Worm (Caenorhabditis elegans) whole organism, young adult: ENCODE results near the gene F09E10.7.

ENCODE experiments used
- C06A6.2 ChIP-seq: fragments of 200-800 bp; sonication (Bioruptor generic); conservative IDR thresholded peaks from 2 replicates; pipeline ENCODE4 v1.3.6; 2022; ENCODE audit warnings: missing genetic modification characterization, missing compliant biosample characterization
- C17E4.6 ChIP-seq: fragments of 200-800 bp; sonication (Bioruptor generic); IDR thresholded peaks from 2 replicates; pipeline ENCODE4 v1.3.6; 2022; ENCODE audit warnings: missing genetic modification reagents, missing genetic modification characterization, missing compliant biosample characterization
- D2030.7 ChIP-seq: fragments of 200-800 bp; sonication (Bioruptor generic); IDR thresholded peaks from 2 replicates; pipeline ENCODE4 v1.3.6; 2022; ENCODE audit warnings: missing genetic modification reagents, missing genetic modification characterization, missing compliant biosample characterization
- F10E7.11 ChIP-seq: sonication (generic microtip); optimal IDR thresholded peaks from 2 replicates; lab custom pipeline; 2017; ENCODE audit warnings: mild to moderate bottlenecking, missing genetic modification characterization, moderate library complexity, missing compliant biosample characterization
- F22D6.2 ChIP-seq: sonication (generic microtip); optimal IDR thresholded peaks from 2 replicates; lab custom pipeline; 2016; ENCODE audit warnings: mild to moderate bottlenecking, missing genetic modification characterization, missing compliant biosample characterization
- F39B2.1 ChIP-seq: fragments of 200-800 bp; sonication (Bioruptor generic); IDR thresholded peaks from 2 replicates; pipeline ENCODE4 v1.3.6; 2022; ENCODE audit warnings: missing genetic modification reagents, missing genetic modification characterization, missing compliant biosample characterization
- F49E8.2 ChIP-seq: sonication (generic microtip); optimal IDR thresholded peaks from 3 replicates; lab custom pipeline; 2017; ENCODE audit warnings: missing genetic modification characterization, mild to moderate bottlenecking, missing compliant biosample characterization, antibody characterized with exemption, moderate library complexity; ENCODE audit not compliant: insufficient read depth
- F55B11.4 ChIP-seq: sonication (generic microtip); optimal IDR thresholded peaks from 2 replicates; lab custom pipeline; 2016; ENCODE audit warnings: missing compliant biosample characterization, missing genetic modification characterization, borderline replicate concordance; ENCODE audit not compliant: insufficient read depth
- F57A8.1 ChIP-seq: fragments of 200-800 bp; sonication (Bioruptor generic); optimal IDR thresholded peaks from 2 replicates; lab custom pipeline; 2018; ENCODE audit warnings: mild to moderate bottlenecking, missing genetic modification characterization, moderate library complexity, missing compliant biosample characterization
- F57C9.4 ChIP-seq: sonication (generic microtip); optimal IDR thresholded peaks from 2 replicates; lab custom pipeline; 2017; ENCODE audit warnings: mild to moderate bottlenecking, missing genetic modification characterization, missing compliant biosample characterization
- K11D2.4 ChIP-seq: fragments of 200-800 bp; sonication (Bioruptor generic); IDR thresholded peaks from 2 replicates; pipeline ENCODE4 v1.3.6; 2022; ENCODE audit warnings: missing genetic modification reagents, missing genetic modification characterization, missing compliant biosample characterization
- T26A5.8 ChIP-seq: sonication (generic microtip); optimal IDR thresholded peaks from 2 replicates; lab custom pipeline; 2016; ENCODE audit warnings: missing genetic modification characterization, missing compliant biosample characterization
- Y56A3A.18 ChIP-seq: fragments of 200-800 bp; sonication (Bioruptor generic); IDR thresholded peaks from 2 replicates; pipeline ENCODE4 v1.3.6; 2022; ENCODE audit warnings: missing genetic modification reagents, missing genetic modification characterization, missing compliant biosample characterization
- aptf-3 ChIP-seq: fragments of 200-800 bp; sonication (Bioruptor generic); IDR thresholded peaks from 2 replicates; pipeline ENCODE4 v1.3.6; 2022; ENCODE audit warnings: missing genetic modification characterization, missing compliant biosample characterization
- athp-1 ChIP-seq: sonication (generic microtip); optimal IDR thresholded peaks from 2 replicates; lab custom pipeline; 2017; ENCODE audit warnings: mild to moderate bottlenecking, missing genetic modification characterization, missing compliant biosample characterization
- attf-5 ChIP-seq: fragments of 200-800 bp; sonication (Bioruptor generic); optimal IDR thresholded peaks from 2 replicates; lab custom pipeline; 2018; ENCODE audit warnings: mild to moderate bottlenecking, missing genetic modification characterization, missing compliant biosample characterization
- bed-1 ChIP-seq: fragments of 200-800 bp; sonication (Bioruptor generic); IDR thresholded peaks from 2 replicates; pipeline ENCODE4 v1.3.6; 2022; ENCODE audit warnings: missing genetic modification reagents, missing genetic modification characterization, missing compliant biosample characterization
- bed-2 ChIP-seq: fragments of 200-800 bp; sonication (Bioruptor generic); IDR thresholded peaks from 2 replicates; pipeline ENCODE4 v1.3.6; 2022; ENCODE audit warnings: missing genetic modification reagents, missing genetic modification characterization, missing compliant biosample characterization
- dox-1 ChIP-seq: fragments of 200-800 bp; sonication (Bioruptor generic); IDR thresholded peaks from 2 replicates; pipeline ENCODE4 v1.3.6; 2022; ENCODE audit warnings: missing genetic modification reagents, missing genetic modification characterization, missing compliant biosample characterization
- dpff-1 ChIP-seq: sonication (generic microtip); optimal IDR thresholded peaks from 2 replicates; lab custom pipeline; 2017; ENCODE audit warnings: mild to moderate bottlenecking, missing genetic modification characterization, missing compliant biosample characterization
- efl-1 ChIP-seq: fragments of 150-350 bp; optimal IDR thresholded peaks from 2 replicates; lab custom pipeline; 2014; ENCODE audit warnings: missing biosample characterization, missing genetic modification reagents, missing genetic modification characterization
- egrh-3 ChIP-seq: fragments of 200-800 bp; sonication (Bioruptor generic); IDR thresholded peaks from 2 replicates; pipeline ENCODE4 v1.3.6; 2022; ENCODE audit warnings: missing genetic modification reagents, missing genetic modification characterization, missing compliant biosample characterization
- ekl-4 ChIP-seq: fragments of 200-800 bp; sonication (Bioruptor generic); IDR thresholded peaks from 2 replicates; pipeline ENCODE4 v1.3.6; 2022; ENCODE audit warnings: missing genetic modification reagents, missing genetic modification characterization, missing compliant biosample characterization
- hlh-12 ChIP-seq: sonication (generic microtip); optimal IDR thresholded peaks from 2 replicates; lab custom pipeline; 2016; ENCODE audit warnings: missing genetic modification characterization, missing compliant biosample characterization
- hmg-1.2 ChIP-seq: fragments of 200-800 bp; sonication (Bioruptor generic); IDR thresholded peaks from 2 replicates; pipeline ENCODE4 v1.3.6; 2022; ENCODE audit warnings: missing genetic modification reagents, missing genetic modification characterization, missing compliant biosample characterization
- hrde-1 ChIP-seq: sonication (generic microtip); optimal IDR thresholded peaks from 2 replicates; lab custom pipeline; 2016; ENCODE audit warnings: missing genetic modification characterization, mild to moderate bottlenecking, missing compliant biosample characterization, moderate library complexity, missing genotype, missing genetic modification reagents, borderline replicate concordance
- let-607 ChIP-seq, 2 experiments: fragments of 200-800 bp in 1 of 2; sonication (Bioruptor generic) in 1 of 2; sonication (generic microtip) in 1 of 2; optimal IDR thresholded peaks; 2 replicates each; lab custom pipeline; 2016 to 2018; ENCODE audit warnings: mild to moderate bottlenecking in 2 of 2, missing compliant biosample characterization in 2 of 2, missing genetic modification characterization in 2 of 2, moderate library complexity in 2 of 2, missing genotype in 1 of 2
- lin-35 ChIP-seq, 3 experiments: fragments of 150-350 bp in 2 of 3; sonication (generic microtip) in 1 of 3; optimal IDR thresholded peaks; 2 replicates each; lab custom pipeline; 2014 to 2018; ENCODE audit warnings: missing biosample characterization in 3 of 3, missing genetic modification characterization in 3 of 3, missing genetic modification reagents in 3 of 3
- lsy-27 ChIP-seq: sonication (generic microtip); optimal IDR thresholded peaks from 2 replicates; lab custom pipeline; 2017; ENCODE audit warnings: missing genetic modification characterization, mild to moderate bottlenecking, missing compliant biosample characterization, antibody characterized with exemption, missing genotype, borderline replicate concordance; ENCODE audit not compliant: insufficient read depth
- madf-6 ChIP-seq: fragments of 200-800 bp; sonication (Bioruptor generic); IDR thresholded peaks from 2 replicates; pipeline ENCODE4 v1.3.6; 2022; ENCODE audit warnings: missing genetic modification reagents, missing genetic modification characterization, missing compliant biosample characterization
- nfya-1 ChIP-seq: sonication (generic microtip); optimal IDR thresholded peaks from 2 replicates; lab custom pipeline; 2017; ENCODE audit warnings: antibody characterized with exemption, missing compliant biosample characterization, missing genetic modification characterization, borderline replicate concordance; ENCODE audit not compliant: insufficient read depth
- repo-1 ChIP-seq: sonication (generic microtip); optimal IDR thresholded peaks from 2 replicates; lab custom pipeline; 2017; ENCODE audit warnings: mild to moderate bottlenecking, missing genetic modification characterization, missing compliant biosample characterization
- rpc-1 ChIP-seq, 2 experiments: fragments of 150-350 bp in 1 of 2; sonication (generic microtip) in 1 of 2; optimal IDR thresholded peaks; 2 replicates each; lab custom pipeline; 2014 to 2018; ENCODE audit warnings: missing biosample characterization in 1 of 2, missing genetic modification characterization in 1 of 2, missing genetic modification reagents in 1 of 2, missing genotype in 1 of 2
- snpc-3.4 ChIP-seq: sonication (generic microtip); optimal IDR thresholded peaks from 2 replicates; lab custom pipeline; 2017; ENCODE audit warnings: missing genetic modification characterization, mild to moderate bottlenecking, missing compliant biosample characterization, antibody characterized with exemption, moderate library complexity, missing genotype, missing genetic modification reagents
- snpc-4 ChIP-seq, 5 experiments: fragments of 150-350 bp in 1 of 5; sonication (generic microtip) in 4 of 5; optimal IDR thresholded peaks; 2 replicates each; lab custom pipeline; 2014 to 2018; ENCODE audit warnings: missing genetic modification characterization in 5 of 5, missing biosample characterization in 3 of 5, antibody characterized with exemption in 2 of 5, mild to moderate bottlenecking in 2 of 5, missing compliant biosample characterization in 2 of 5, missing genotype in 2 of 5, moderate library complexity in 2 of 5, missing genetic modification reagents in 1 of 5
- sptf-2 ChIP-seq: fragments of 200-800 bp; sonication (Bioruptor generic); optimal IDR thresholded peaks from 2 replicates; lab custom pipeline; 2018; ENCODE audit warnings: mild to moderate bottlenecking, missing genetic modification characterization, missing compliant biosample characterization
- unc-62 ChIP-seq: fragments of 150-350 bp; optimal IDR thresholded peaks from 2 replicates; lab custom pipeline; 2014; ENCODE audit warnings: missing biosample characterization, missing genetic modification reagents, missing genetic modification characterization
- zim-3 ChIP-seq: sonication (generic microtip); optimal IDR thresholded peaks from 2 replicates; lab custom pipeline; 2017; ENCODE audit warnings: mild to moderate bottlenecking, missing genetic modification characterization, moderate library complexity, missing compliant biosample characterization

Gene F09E10.7

ce11 chrX:1487096-1487495 is 14.6 kb downstream of the F09E10.7 start (continued):
- no peak for TF ChIP-seq ekl-4
- no peak for TF ChIP-seq hlh-12 (tag; lab: Kevin White, UChicago)
- TF ChIP-seq T26A5.8 (tag; lab: Kevin White, UChicago) = no peak
- TF ChIP-seq F57C9.4 (tag; lab: Kevin White, UChicago) = no peak
- no peak for TF ChIP-seq let-607 (tag; optimal IDR thresholded peaks at IDR 0.05; lab: Kevin White, UChicago)
- no peak for TF ChIP-seq K11D2.4 (GFP tag; lab: Robert Waterston, UW)
- TF ChIP-seq F49E8.2 (tag; lab: Kevin White, UChicago) = no peak
- no peak for TF ChIP-seq unc-62 (GFP tag; lab: Kevin White, UChicago)
- no peak for TF ChIP-seq snpc-3.4 (tag; lab: Kevin White, UChicago)
- no peak for TF ChIP-seq F10E7.11 (tag; lab: Kevin White, UChicago)
- TF ChIP-seq athp-1 (tag; lab: Kevin White, UChicago) = no peak
- TF ChIP-seq egrh-3 (GFP tag; lab: Robert Waterston, UW) = no peak
- TF ChIP-seq bed-2 (GFP tag; lab: Robert Waterston, UW) = no peak
- TF ChIP-seq snpc-4 (GFP tag; optimal IDR thresholded peaks at IDR 0.05; lab: Kevin White, UChicago) = no peak
- TF ChIP-seq snpc-4 (tag; optimal IDR thresholded peaks at IDR 0.05; lab: Kevin White, UChicago) = no peak
- TF ChIP-seq lin-35 (GFP tag; optimal IDR thresholded peaks at IDR 0.05; lab: Kevin White, UChicago) = no peak
- TF ChIP-seq efl-1 (GFP tag; lab: Kevin White, UChicago) = no peak
- no peak for TF ChIP-seq hmg-1.2 (GFP tag; lab: Robert Waterston, UW)
- TF ChIP-seq zim-3 (tag; lab: Kevin White, UChicago) = peak; percentile 72
- TF ChIP-seq sptf-2 (GFP tag; lab: Kevin White, UChicago) = no peak
- no peak for TF ChIP-seq attf-5 (GFP tag; lab: Kevin White, UChicago)
- no peak for TF ChIP-seq F39B2.1
- 0 out of 2 replicates have a peak, but pooled peaks have one; percentile 28 for TF ChIP-seq madf-6
- no peak for TF ChIP-seq C17E4.6 (GFP tag; lab: Robert Waterston, UW)
- no peak for TF ChIP-seq F57A8.1 (GFP tag; lab: Kevin White, UChicago)
- no peak for TF ChIP-seq lsy-27 (tag; lab: Kevin White, UChicago)
- no peak for TF ChIP-seq D2030.7 (GFP tag; lab: Robert Waterston, UW)
- TF ChIP-seq dox-1 = peak; percentile 13; the same call in 1 of the 2 replicates
- peak; percentile 35 for TF ChIP-seq dpff-1 (tag; lab: Kevin White, UChicago)
- 0 out of 2 replicates have a peak, but pooled peaks have one; percentile 17 for TF ChIP-seq C06A6.2
- TF ChIP-seq bed-1 = no peak
- no peak for TF ChIP-seq rpc-1 (optimal IDR thresholded peaks at IDR 0.05; lab: Kevin White, UChicago)
- TF ChIP-seq rpc-1 (tag; optimal IDR thresholded peaks at IDR 0.05; lab: Kevin White, UChicago) = no peak
- TF ChIP-seq hrde-1 (tag; lab: Kevin White, UChicago) = no peak
- TF ChIP-seq repo-1 = no peak
- no peak for TF ChIP-seq F22D6.2 (tag; lab: Kevin White, UChicago)
- 0 out of 2 replicates have a peak, but pooled peaks have one; percentile 18 for TF ChIP-seq aptf-3 (GFP tag; lab: Robert Waterston, UW)
- TF ChIP-seq Y56A3A.18 (GFP tag; lab: Robert Waterston, UW) = no peak
- no peak for TF ChIP-seq F55B11.4 (tag; lab: Kevin White, UChicago)
- TF ChIP-seq nfya-1 (tag; lab: Kevin White, UChicago) = no peak
